Worm (Caenorhabditis elegans) whole organism, L1 larva: ENCODE results near the gene F57F4.1.

Experiments
- C16A3.4 ChIP-seq: fragments of 150-350 bp; optimal IDR thresholded peaks from 2 replicates; lab custom pipeline; 2014; ENCODE audit warnings: missing biosample characterization, missing genetic modification characterization
- C34B4.2 ChIP-seq: sonication (generic microtip); optimal IDR thresholded peaks from 2 replicates; lab custom pipeline; 2017; ENCODE audit warnings: mild to moderate bottlenecking, missing genetic modification characterization, missing compliant biosample characterization
- F16B12.6 ChIP-seq: fragments of 150-350 bp; optimal IDR thresholded peaks from 2 replicates; lab custom pipeline; 2014; ENCODE audit warnings: missing biosample characterization, missing genetic modification characterization
- Y116A8C.19 ChIP-seq: sonication (generic microtip); optimal IDR thresholded peaks from 2 replicates; lab custom pipeline; 2016; ENCODE audit warnings: missing compliant biosample characterization, missing genetic modification characterization, borderline replicate concordance
- aha-1 ChIP-seq: fragments of 150-350 bp; optimal IDR thresholded peaks from 2 replicates; lab custom pipeline; 2014; ENCODE audit warnings: missing biosample characterization, missing genetic modification characterization
- ama-1 ChIP-seq: fragments of 150-350 bp; optimal IDR thresholded peaks from 2 replicates; lab custom pipeline; 2014
- blmp-1 ChIP-seq: fragments of 150-350 bp; optimal IDR thresholded peaks from 2 replicates; lab custom pipeline; 2014; ENCODE audit warnings: missing biosample characterization, missing genetic modification characterization
- ceh-63 ChIP-seq: fragments of 200-800 bp; sonication (Bioruptor generic); optimal IDR thresholded peaks from 2 replicates; lab custom pipeline; 2018; ENCODE audit warnings: mild to moderate bottlenecking, missing genetic modification characterization, missing compliant biosample characterization
- ceh-8 ChIP-seq: fragments of 200-800 bp; sonication (Bioruptor generic); optimal IDR thresholded peaks from 2 replicates; lab custom pipeline; 2018; ENCODE audit warnings: mild to moderate bottlenecking, missing genetic modification characterization, moderate library complexity, missing compliant biosample characterization
- ceh-90 ChIP-seq: sonication (generic microtip); optimal IDR thresholded peaks from 2 replicates; lab custom pipeline; 2016; ENCODE audit warnings: missing genetic modification characterization, missing compliant biosample characterization
- efl-3 ChIP-seq: fragments of 200-800 bp; sonication (Bioruptor generic); optimal IDR thresholded peaks from 2 replicates; lab custom pipeline; 2018; ENCODE audit warnings: mild to moderate bottlenecking, missing genetic modification characterization, missing compliant biosample characterization
- egl-27 ChIP-seq, 2 experiments: fragments of 150-350 bp in 1 of 2; sonication (generic microtip); optimal IDR thresholded peaks; 3 replicates each; lab custom pipeline; 2017 to 2018; ENCODE audit warnings: missing biosample characterization in 2 of 2, missing genetic modification characterization in 2 of 2, missing genetic modification reagents in 2 of 2
- ets-5 ChIP-seq: fragments of 200-800 bp; sonication (Bioruptor generic); IDR thresholded peaks from 2 replicates; pipeline ENCODE4 v1.3.6; 2022; ENCODE audit warnings: missing genetic modification characterization, missing compliant biosample characterization
- fkh-10 ChIP-seq: sonication (generic microtip); optimal IDR thresholded peaks from 2 replicates; lab custom pipeline; 2017; ENCODE audit warnings: missing biosample characterization, missing genetic modification reagents, missing genetic modification characterization
- grh-1 ChIP-seq: fragments of 200-800 bp; sonication (Bioruptor generic); IDR thresholded peaks from 2 replicates; pipeline ENCODE4 v1.3.6; 2022; ENCODE audit warnings: missing genetic modification reagents, missing genetic modification characterization, missing compliant biosample characterization
- isw-1 ChIP-seq: fragments of 200-800 bp; sonication (Bioruptor generic); IDR thresholded peaks from 2 replicates; pipeline ENCODE4 v1.3.6; 2022; ENCODE audit warnings: missing genetic modification characterization, missing compliant biosample characterization
- lin-13 ChIP-seq: fragments of 150-350 bp; optimal IDR thresholded peaks from 2 replicates; lab custom pipeline; 2014; ENCODE audit warnings: missing biosample characterization, missing genetic modification reagents, missing genetic modification characterization
- lin-14 ChIP-seq: fragments of 200-800 bp; sonication (Bioruptor generic); optimal IDR thresholded peaks from 2 replicates; lab custom pipeline; 2018; ENCODE audit warnings: mild to moderate bottlenecking, missing genetic modification characterization, moderate library complexity, missing compliant biosample characterization
- lin-15B ChIP-seq: fragments of 150-350 bp; sonication (generic microtip); optimal IDR thresholded peaks from 3 replicates; lab custom pipeline; 2014; ENCODE audit warnings: missing biosample characterization, missing genetic modification characterization
- lin-35 ChIP-seq, 2 experiments: fragments of 150-350 bp; optimal IDR thresholded peaks; 2 replicates each; lab custom pipeline; 2014; ENCODE audit warnings: missing biosample characterization in 2 of 2, missing genetic modification characterization in 2 of 2, missing genetic modification reagents in 2 of 2
- lsy-2 ChIP-seq, 2 experiments: fragments of 150-350 bp; optimal IDR thresholded peaks; 2 replicates each; lab custom pipeline; 2014; ENCODE audit warnings: missing biosample characterization in 2 of 2, missing genetic modification characterization in 2 of 2
- mab-9 ChIP-seq: fragments of 200-800 bp; sonication (Bioruptor generic); IDR thresholded peaks from 2 replicates; pipeline ENCODE4 v1.3.6; 2022; ENCODE audit warnings: missing genetic modification reagents, missing genetic modification characterization, missing compliant biosample characterization
- mef-2 ChIP-seq: fragments of 150-350 bp; optimal IDR thresholded peaks from 2 replicates; lab custom pipeline; 2014; ENCODE audit warnings: missing biosample characterization, missing genetic modification characterization
- nhr-19 ChIP-seq: fragments of 200-800 bp; sonication (Bioruptor generic); conservative IDR thresholded peaks from 2 replicates; pipeline ENCODE4 v1.3.6; 2022; ENCODE audit warnings: missing genetic modification characterization, missing compliant biosample characterization
- nhr-20 ChIP-seq: sonication (generic microtip); optimal IDR thresholded peaks from 2 replicates; lab custom pipeline; 2016; ENCODE audit warnings: mild to moderate bottlenecking, missing genetic modification characterization, missing compliant biosample characterization
- nhr-28 ChIP-seq: fragments of 150-350 bp; optimal IDR thresholded peaks from 2 replicates; lab custom pipeline; 2014; ENCODE audit warnings: missing biosample characterization, missing genetic modification characterization
- nhr-71 ChIP-seq: sonication (generic microtip); optimal IDR thresholded peaks from 2 replicates; lab custom pipeline; 2016; ENCODE audit warnings: mild to moderate bottlenecking, missing genetic modification characterization, moderate library complexity, missing compliant biosample characterization
- nhr-77 ChIP-seq: fragments of 150-350 bp; optimal IDR thresholded peaks from 2 replicates; lab custom pipeline; 2014; ENCODE audit warnings: missing biosample characterization, missing genetic modification characterization
- nhr-84 ChIP-seq: sonication (generic microtip); optimal IDR thresholded peaks from 2 replicates; lab custom pipeline; 2017; ENCODE audit warnings: missing biosample characterization, missing genetic modification characterization
- nhr-85 ChIP-seq: sonication (generic microtip); peaks from one replicate; lab custom pipeline; 2016; ENCODE audit warnings: missing genetic modification characterization, inconsistent platforms, missing compliant biosample characterization
- pax-3 ChIP-seq: fragments of 200-800 bp; sonication (Bioruptor generic); optimal IDR thresholded peaks from 2 replicates; lab custom pipeline; 2018; ENCODE audit warnings: mild to moderate bottlenecking, missing genetic modification characterization, moderate library complexity, missing compliant biosample characterization
- rnt-1 ChIP-seq: sonication (generic microtip); optimal IDR thresholded peaks from 2 replicates; lab custom pipeline; 2016; ENCODE audit warnings: mild to moderate bottlenecking, missing genetic modification characterization, moderate library complexity, missing compliant biosample characterization
- skn-1 ChIP-seq: fragments of 150-350 bp; optimal IDR thresholded peaks from 2 replicates; lab custom pipeline; 2014; ENCODE audit warnings: missing biosample characterization, missing genetic modification characterization
- snpc-4 ChIP-seq: fragments of 150-350 bp; optimal IDR thresholded peaks from 2 replicates; lab custom pipeline; 2014; ENCODE audit warnings: missing biosample characterization, missing genetic modification characterization
- snu-23 ChIP-seq: sonication (generic microtip); optimal IDR thresholded peaks from 2 replicates; lab custom pipeline; 2016; ENCODE audit warnings: missing genetic modification characterization, missing compliant biosample characterization
- sup-37 ChIP-seq: fragments of 200-800 bp; sonication (Bioruptor generic); optimal IDR thresholded peaks from 2 replicates; lab custom pipeline; 2018; ENCODE audit warnings: mild to moderate bottlenecking, missing genetic modification characterization, missing compliant biosample characterization
- swsn-7 ChIP-seq: sonication (generic microtip); optimal IDR thresholded peaks from 2 replicates; lab custom pipeline; 2016; ENCODE audit warnings: missing genetic modification characterization, missing compliant biosample characterization
- tbx-2 ChIP-seq: sonication (generic microtip); optimal IDR thresholded peaks from 2 replicates; lab custom pipeline; 2016; ENCODE audit warnings: missing genetic modification characterization, missing compliant biosample characterization
- tlp-1 ChIP-seq: fragments of 150-350 bp; optimal IDR thresholded peaks from 2 replicates; lab custom pipeline; 2014; ENCODE audit warnings: missing biosample characterization, missing genetic modification characterization
- unc-130 ChIP-seq: fragments of 150-350 bp; optimal IDR thresholded peaks from 2 replicates; lab custom pipeline; 2017; ENCODE audit warnings: missing biosample characterization, missing genetic modification characterization, inconsistent platforms
- vab-15 ChIP-seq: sonication (generic microtip); optimal IDR thresholded peaks from 2 replicates; lab custom pipeline; 2017; ENCODE audit warnings: missing genotype, mild to moderate bottlenecking, missing genetic modification characterization, missing compliant biosample characterization
- zag-1 ChIP-seq: fragments of 150-350 bp; optimal IDR thresholded peaks from 2 replicates; lab custom pipeline; 2014; ENCODE audit warnings: missing biosample characterization, missing genetic modification characterization
- ztf-11 ChIP-seq, 2 experiments: sonication (generic microtip); optimal IDR thresholded peaks; 2 replicates each; lab custom pipeline; 2016 to 2017; ENCODE audit warnings: missing genetic modification characterization in 2 of 2, missing biosample characterization in 1 of 2, missing compliant biosample characterization in 1 of 2

The F57F4.1 gene

ce11 chrV:6357236-6357635, 33.0 kb upstream of the F57F4.1 start:
- peak; percentile 23 for TF ChIP-seq lin-14 (GFP tag; lab: Kevin White, UChicago)
- TF ChIP-seq tbx-2 = peak; percentile 19
- TF ChIP-seq nhr-71 (tag; lab: Kevin White, UChicago) = no peak
- no peak for TF ChIP-seq mef-2 (tag; lab: Kevin White, UChicago)
- no peak for TF ChIP-seq skn-1 (tag; lab: Kevin White, UChicago)
- peak; percentile 19 for TF ChIP-seq nhr-20 (tag; lab: Kevin White, UChicago)
- peak in 1 of 2 experiments; percentile 15 for TF ChIP-seq lsy-2 (tag; optimal IDR thresholded peaks at IDR 0.05; lab: Kevin White, UChicago)
- no peak for TF ChIP-seq fkh-10 (GFP tag; lab: Kevin White, UChicago)
- no peak for TF ChIP-seq nhr-84 (tag; lab: Kevin White, UChicago)
- no peak for TF ChIP-seq nhr-85 (tag; lab: Kevin White, UChicago)
- TF ChIP-seq zag-1 (tag; lab: Kevin White, UChicago) = no peak
- no peak for TF ChIP-seq egl-27 (tag; optimal IDR thresholded peaks at IDR 0.05; lab: Kevin White, UChicago)
- no peak for TF ChIP-seq tlp-1 (tag; lab: Kevin White, UChicago)
- no peak for TF ChIP-seq nhr-28 (tag; lab: Kevin White, UChicago)
- TF ChIP-seq sup-37 (GFP tag; lab: Kevin White, UChicago) = no peak
- TF ChIP-seq nhr-77 (tag; lab: Kevin White, UChicago) = peak; percentile 12

- TF ChIP-seq vab-15 (tag; lab: Kevin White, UChicago) (no peak), snpc-4 (tag; lab: Kevin White, UChicago) (no peak), isw-1 (GFP tag; lab: Robert Waterston, UW) (no peak), tbx-2 (peak; percentile 9), ceh-8 (GFP tag; lab: Kevin White, UChicago) (no peak), lin-14 (GFP tag; lab: Kevin White, UChicago) (peak; percentile 23), nhr-28 (tag; lab: Kevin White, UChicago) (no peak), nhr-71 (tag; lab: Kevin White, UChicago) (no peak), lin-15B (no peak), nhr-19 (GFP tag; lab: Robert Waterston, UW) (0 out of 2 replicates have a peak, but pooled peaks have one; percentile 3), pax-3 (tag; lab: Kevin White, UChicago) (no peak), ceh-90 (tag; lab: Kevin White, UChicago) (no peak), C16A3.4 (tag; lab: Kevin White, UChicago) (no peak), rnt-1 (tag; lab: Kevin White, UChicago) (no peak)
Observed at ce11 chrV:6358709-6359108, 31.6 kb upstream of the F57F4.1 start.

DNA sequence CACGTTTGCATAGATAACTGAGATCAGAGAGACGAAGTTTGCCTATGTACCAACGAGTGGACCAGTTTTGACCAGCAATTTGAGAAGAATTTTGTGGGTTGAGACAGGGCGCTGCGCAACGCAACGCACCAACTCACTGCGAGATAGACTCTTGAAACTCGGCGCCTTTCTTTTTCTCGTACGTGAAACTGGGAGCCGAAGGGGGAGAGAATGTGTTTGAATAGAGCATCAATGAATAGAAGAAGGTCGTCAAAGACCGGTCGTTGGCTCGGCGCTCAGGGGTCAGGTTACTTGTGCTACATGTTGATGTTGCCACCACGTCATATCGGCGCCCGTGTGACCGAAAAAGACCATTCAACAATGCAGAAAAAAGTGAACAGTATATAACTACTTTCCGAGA, 30.7 kb upstream of the F57F4.1 start:
- TF ChIP-seq nhr-77 (tag; lab: Kevin White, UChicago) (no peak), ceh-63 (GFP tag; lab: Kevin White, UChicago) (no peak), nhr-20 (tag; lab: Kevin White, UChicago) (peak; percentile 3), nhr-71 (tag; lab: Kevin White, UChicago) (peak; percentile 2), grh-1 (peak; percentile 55; the same call in 1 of the 2 replicates), lin-14 (GFP tag; lab: Kevin White, UChicago) (peak; percentile 45), unc-130 (tag; lab: Kevin White, UChicago) (no peak)

- TF ChIP-seq ceh-63 (GFP tag; lab: Kevin White, UChicago) (no peak), C34B4.2 (tag; lab: Kevin White, UChicago) (no peak), ama-1 (lab: Kevin White, UChicago) (no peak), nhr-28 (tag; lab: Kevin White, UChicago) (no peak), ztf-11 (tag; optimal IDR thresholded peaks at IDR 0.05; lab: Kevin White, UChicago) (no peak), F16B12.6 (tag; lab: Kevin White, UChicago) (no peak), swsn-7 (no peak), lin-35 (GFP tag; optimal IDR thresholded peaks at IDR 0.05; lab: Kevin White, UChicago) (no peak), ets-5 (no peak), vab-15 (tag; lab: Kevin White, UChicago) (no peak), isw-1 (GFP tag; lab: Robert Waterston, UW) (no peak), aha-1 (tag; lab: Kevin White, UChicago) (no peak), mab-9 (GFP tag; lab: Robert Waterston, UW) (no peak), lin-13 (GFP tag; lab: Kevin White, UChicago) (no peak), blmp-1 (no peak), efl-3 (GFP tag; lab: Kevin White, UChicago) (no peak), Y116A8C.19 (no peak), snu-23 (GFP tag; lab: Kevin White, UChicago) (no peak)
- TF ChIP-seq, all 84 proteins: peak for 0
Observed at ce11 chrV:6361688-6362087, 28.6 kb upstream of the F57F4.1 start.
